Worm (Caenorhabditis elegans) whole organism, young adult: ENCODE data around the gene sri-26.

Source experiments
- B0019.2 ChIP-seq: fragments of 200-800 bp; sonication (Bioruptor generic); conservative IDR thresholded peaks from 2 replicates; pipeline ENCODE4 v1.3.6; 2022; ENCODE audit warnings: missing genetic modification reagents, missing genetic modification characterization, missing compliant biosample characterization
- B0035.1 ChIP-seq: sonication (generic microtip); optimal IDR thresholded peaks from 2 replicates; lab custom pipeline; 2016; ENCODE audit warnings: missing genetic modification characterization, mild to moderate bottlenecking, missing compliant biosample characterization, missing genotype, missing genetic modification reagents
- C06A6.2 ChIP-seq: fragments of 200-800 bp; sonication (Bioruptor generic); conservative IDR thresholded peaks from 2 replicates; pipeline ENCODE4 v1.3.6; 2022; ENCODE audit warnings: missing genetic modification characterization, missing compliant biosample characterization
- D2030.7 ChIP-seq: fragments of 200-800 bp; sonication (Bioruptor generic); IDR thresholded peaks from 2 replicates; pipeline ENCODE4 v1.3.6; 2022; ENCODE audit warnings: missing genetic modification reagents, missing genetic modification characterization, missing compliant biosample characterization
- F10E7.11 ChIP-seq: sonication (generic microtip); optimal IDR thresholded peaks from 2 replicates; lab custom pipeline; 2017; ENCODE audit warnings: mild to moderate bottlenecking, missing genetic modification characterization, moderate library complexity, missing compliant biosample characterization
- F22D6.2 ChIP-seq: sonication (generic microtip); optimal IDR thresholded peaks from 2 replicates; lab custom pipeline; 2016; ENCODE audit warnings: mild to moderate bottlenecking, missing genetic modification characterization, missing compliant biosample characterization
- T26A5.8 ChIP-seq: sonication (generic microtip); optimal IDR thresholded peaks from 2 replicates; lab custom pipeline; 2016; ENCODE audit warnings: missing genetic modification characterization, missing compliant biosample characterization
- Y53G8AR.9 ChIP-seq: fragments of 200-800 bp; sonication (Bioruptor generic); conservative IDR thresholded peaks from 2 replicates; pipeline ENCODE4 v1.3.6; 2022; ENCODE audit warnings: missing genetic modification reagents, missing genetic modification characterization, missing compliant biosample characterization
- Y56A3A.18 ChIP-seq: fragments of 200-800 bp; sonication (Bioruptor generic); IDR thresholded peaks from 2 replicates; pipeline ENCODE4 v1.3.6; 2022; ENCODE audit warnings: missing genetic modification reagents, missing genetic modification characterization, missing compliant biosample characterization
- Y95B8A.8 ChIP-seq: fragments of 200-800 bp; sonication (Bioruptor generic); IDR thresholded peaks from 2 replicates; pipeline ENCODE4 v1.3.6; 2022; ENCODE audit warnings: missing genetic modification reagents, missing genetic modification characterization, missing compliant biosample characterization
- ama-1 ChIP-seq, 3 experiments: fragments of 150-350 bp in 1 of 3; sonication (generic microtip) in 2 of 3; optimal IDR thresholded peaks; 2 replicates each; lab custom pipeline; 2014 to 2018; ENCODE audit warnings: missing biosample characterization in 2 of 3, missing genetic modification characterization in 2 of 3, missing genetic modification reagents in 2 of 3
- atf-7 ChIP-seq: sonication (generic microtip); optimal IDR thresholded peaks from 2 replicates; lab custom pipeline; 2017; ENCODE audit warnings: mild to moderate bottlenecking, missing genetic modification characterization, missing compliant biosample characterization
- cebp-1 ChIP-seq, 2 experiments: fragments of 200-800 bp in 1 of 2; sonication (Bioruptor generic) in 1 of 2; sonication (generic microtip) in 1 of 2; IDR thresholded peaks in 1 of 2; optimal IDR thresholded peaks in 1 of 2; 2 replicates each; pipeline versions ENCODE4 v1.3.6 to Lab custom; 2017 to 2022; ENCODE audit warnings: missing compliant biosample characterization in 2 of 2, missing genetic modification characterization in 2 of 2, mild to moderate bottlenecking in 1 of 2, missing genetic modification reagents in 1 of 2, moderate library complexity in 1 of 2
- cebp-2 ChIP-seq: fragments of 200-800 bp; sonication (Bioruptor generic); IDR thresholded peaks from 2 replicates; pipeline ENCODE4 v1.3.6; 2022; ENCODE audit warnings: missing genetic modification characterization, missing compliant biosample characterization
- ceh-100 ChIP-seq: fragments of 200-800 bp; sonication (Bioruptor generic); IDR thresholded peaks from 2 replicates; pipeline ENCODE4 v1.3.6; 2022; ENCODE audit warnings: missing genetic modification reagents, missing genetic modification characterization, missing compliant biosample characterization
- ceh-40 ChIP-seq: fragments of 200-800 bp; sonication (Bioruptor generic); IDR thresholded peaks from 2 replicates; pipeline ENCODE4 v1.3.6; 2022; ENCODE audit warnings: missing genetic modification characterization, missing compliant biosample characterization
- egl-18 ChIP-seq: fragments of 200-800 bp; sonication (Bioruptor generic); IDR thresholded peaks from 2 replicates; pipeline ENCODE4 v1.3.6; 2022; ENCODE audit warnings: missing genetic modification reagents, missing genetic modification characterization, missing compliant biosample characterization
- egl-44 ChIP-seq: fragments of 200-800 bp; sonication (Bioruptor generic); IDR thresholded peaks from 2 replicates; pipeline ENCODE4 v1.3.6; 2022; ENCODE audit warnings: missing genetic modification reagents, missing genetic modification characterization, missing compliant biosample characterization
- egrh-3 ChIP-seq: fragments of 200-800 bp; sonication (Bioruptor generic); IDR thresholded peaks from 2 replicates; pipeline ENCODE4 v1.3.6; 2022; ENCODE audit warnings: missing genetic modification reagents, missing genetic modification characterization, missing compliant biosample characterization
- ets-4 ChIP-seq: fragments of 200-800 bp; sonication (Bioruptor generic); optimal IDR thresholded peaks from 2 replicates; lab custom pipeline; 2018; ENCODE audit warnings: mild to moderate bottlenecking, missing genetic modification characterization, missing compliant biosample characterization
- gei-17 ChIP-seq: fragments of 200-800 bp; sonication (Bioruptor generic); optimal IDR thresholded peaks from 2 replicates; lab custom pipeline; 2018; ENCODE audit warnings: mild to moderate bottlenecking, missing genetic modification characterization, missing compliant biosample characterization
- him-1 ChIP-seq: sonication (generic microtip); optimal IDR thresholded peaks from 2 replicates; lab custom pipeline; 2016; ENCODE audit warnings: missing genotype, missing genetic modification reagents, missing genetic modification characterization, missing compliant biosample characterization
- hlh-26 ChIP-seq: fragments of 200-800 bp; sonication (Bioruptor generic); conservative IDR thresholded peaks from 2 replicates; pipeline ENCODE4 v1.3.6; 2022; ENCODE audit warnings: missing genetic modification reagents, missing genetic modification characterization, missing compliant biosample characterization
- hsf-1 ChIP-seq: fragments of 200-800 bp; sonication (Bioruptor generic); IDR thresholded peaks from 2 replicates; pipeline ENCODE4 v1.3.6; 2022; ENCODE audit warnings: missing genetic modification reagents, missing genetic modification characterization, missing compliant biosample characterization
- let-607 ChIP-seq, 2 experiments: fragments of 200-800 bp in 1 of 2; sonication (Bioruptor generic) in 1 of 2; sonication (generic microtip) in 1 of 2; optimal IDR thresholded peaks; 2 replicates each; lab custom pipeline; 2016 to 2018; ENCODE audit warnings: mild to moderate bottlenecking in 2 of 2, missing compliant biosample characterization in 2 of 2, missing genetic modification characterization in 2 of 2, moderate library complexity in 2 of 2, missing genotype in 1 of 2
- lin-26 ChIP-seq: fragments of 200-800 bp; sonication (Bioruptor generic); IDR thresholded peaks from 2 replicates; pipeline ENCODE4 v1.3.6; 2022; ENCODE audit warnings: missing genetic modification reagents, missing genetic modification characterization, missing compliant biosample characterization
- madf-3 ChIP-seq: fragments of 200-800 bp; sonication (Bioruptor generic); IDR thresholded peaks from 2 replicates; pipeline ENCODE4 v1.3.6; 2022; ENCODE audit warnings: missing genetic modification reagents, missing genetic modification characterization, missing compliant biosample characterization
- madf-6 ChIP-seq: fragments of 200-800 bp; sonication (Bioruptor generic); IDR thresholded peaks from 2 replicates; pipeline ENCODE4 v1.3.6; 2022; ENCODE audit warnings: missing genetic modification reagents, missing genetic modification characterization, missing compliant biosample characterization
- madf-8 ChIP-seq: fragments of 200-800 bp; sonication (Bioruptor generic); conservative IDR thresholded peaks from 2 replicates; pipeline ENCODE4 v1.3.6; 2022; ENCODE audit warnings: missing genetic modification reagents, missing genetic modification characterization, missing compliant biosample characterization
- nfya-1 ChIP-seq: sonication (generic microtip); optimal IDR thresholded peaks from 2 replicates; lab custom pipeline; 2017; ENCODE audit warnings: antibody characterized with exemption, missing compliant biosample characterization, missing genetic modification characterization, borderline replicate concordance; ENCODE audit not compliant: insufficient read depth
- nfya-2 ChIP-seq: fragments of 200-800 bp; sonication (Bioruptor generic); IDR thresholded peaks from 2 replicates; pipeline ENCODE4 v1.3.6; 2022; ENCODE audit warnings: missing genetic modification reagents, missing genetic modification characterization, missing compliant biosample characterization
- nfyb-1 ChIP-seq: fragments of 200-800 bp; sonication (Bioruptor generic); IDR thresholded peaks from 2 replicates; pipeline ENCODE4 v1.3.6; 2022; ENCODE audit warnings: missing genetic modification reagents, missing genetic modification characterization, missing compliant biosample characterization
- pbrm-1 ChIP-seq: fragments of 200-800 bp; sonication (Bioruptor generic); IDR thresholded peaks from 2 replicates; pipeline ENCODE4 v1.3.6; 2022; ENCODE audit warnings: missing genetic modification reagents, missing genetic modification characterization, missing compliant biosample characterization
- pha-4 ChIP-seq: fragments of 150-350 bp; sonication (generic microtip); optimal IDR thresholded peaks from 2 replicates; lab custom pipeline; 2014; ENCODE audit warnings: missing biosample characterization, missing genetic modification reagents, missing genetic modification characterization
- rec-8 ChIP-seq, 2 experiments: sonication (generic microtip); optimal IDR thresholded peaks; 2 replicates each; lab custom pipeline; 2016; ENCODE audit warnings: mild to moderate bottlenecking in 2 of 2, missing genetic modification characterization in 2 of 2, missing genetic modification reagents in 2 of 2, missing genotype in 2 of 2, missing biosample characterization in 1 of 2, missing compliant biosample characterization in 1 of 2, moderate library complexity in 1 of 2
- rpc-1 ChIP-seq, 2 experiments: fragments of 150-350 bp in 1 of 2; sonication (generic microtip) in 1 of 2; optimal IDR thresholded peaks; 2 replicates each; lab custom pipeline; 2014 to 2018; ENCODE audit warnings: missing biosample characterization in 1 of 2, missing genetic modification characterization in 1 of 2, missing genetic modification reagents in 1 of 2, missing genotype in 1 of 2
- sea-2 ChIP-seq: fragments of 200-800 bp; sonication (Bioruptor generic); IDR thresholded peaks from 2 replicates; pipeline ENCODE4 v1.3.6; 2022; ENCODE audit warnings: missing genetic modification characterization, missing compliant biosample characterization
- tbp1 ChIP-seq: fragments of 200-800 bp; sonication (Bioruptor generic); optimal IDR thresholded peaks from 2 replicates; lab custom pipeline; 2018; ENCODE audit warnings: mild to moderate bottlenecking, missing genetic modification characterization, missing compliant biosample characterization
- tbx-9 ChIP-seq: sonication (generic microtip); optimal IDR thresholded peaks from 2 replicates; lab custom pipeline; 2016; ENCODE audit warnings: borderline replicate concordance, missing genetic modification characterization, inconsistent platforms, missing compliant biosample characterization
- unc-62 ChIP-seq: fragments of 150-350 bp; optimal IDR thresholded peaks from 2 replicates; lab custom pipeline; 2014; ENCODE audit warnings: missing biosample characterization, missing genetic modification reagents, missing genetic modification characterization
- xnd-1 ChIP-seq: sonication (generic microtip); optimal IDR thresholded peaks from 2 replicates; lab custom pipeline; 2016; ENCODE audit warnings: missing genotype, missing genetic modification reagents, missing genetic modification characterization, missing compliant biosample characterization
- zim-3 ChIP-seq: sonication (generic microtip); optimal IDR thresholded peaks from 2 replicates; lab custom pipeline; 2017; ENCODE audit warnings: mild to moderate bottlenecking, missing genetic modification characterization, moderate library complexity, missing compliant biosample characterization
- ztf-18 ChIP-seq: sonication (generic microtip); optimal IDR thresholded peaks from 2 replicates; lab custom pipeline; 2016; ENCODE audit warnings: missing genotype, mild to moderate bottlenecking, missing genetic modification characterization, missing compliant biosample characterization
- ztf-22 ChIP-seq: fragments of 200-800 bp; sonication (Bioruptor generic); optimal IDR thresholded peaks from 2 replicates; lab custom pipeline; 2018; ENCODE audit warnings: mild to moderate bottlenecking, missing genetic modification characterization, moderate library complexity, missing compliant biosample characterization
- ztf-25 ChIP-seq: fragments of 200-800 bp; sonication (Bioruptor generic); IDR thresholded peaks from 2 replicates; pipeline ENCODE4 v1.3.6; 2022; ENCODE audit warnings: missing genetic modification reagents, missing genetic modification characterization, missing compliant biosample characterization
- ztf-26 ChIP-seq: sonication (generic microtip); optimal IDR thresholded peaks from 2 replicates; lab custom pipeline; 2017; ENCODE audit warnings: missing genetic modification characterization, missing compliant biosample characterization
- ztf-3 ChIP-seq: fragments of 200-800 bp; sonication (Bioruptor generic); optimal IDR thresholded peaks from 2 replicates; lab custom pipeline; 2018; ENCODE audit warnings: mild to moderate bottlenecking, missing genetic modification characterization, missing compliant biosample characterization

Gene sri-26

DNA sequence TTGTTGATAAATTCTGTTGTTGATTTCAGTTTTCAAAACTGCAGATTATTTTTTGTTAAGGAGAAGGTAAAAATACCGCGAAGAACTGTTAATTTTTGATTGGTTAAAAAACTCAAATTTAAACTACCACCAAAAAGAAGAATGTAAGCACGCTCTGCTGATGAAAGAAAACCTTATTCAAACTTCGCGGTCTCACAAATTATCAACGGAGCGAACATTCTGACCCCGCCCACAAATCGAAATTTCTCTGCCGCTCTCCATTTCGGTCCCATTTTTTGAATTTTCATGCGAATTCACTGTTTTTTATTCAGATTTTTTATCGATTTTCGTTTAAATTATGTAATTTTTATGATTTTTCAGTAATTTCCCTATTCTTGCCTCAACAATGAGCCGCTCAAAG, 25.7 kb upstream of the sri-26 start, which contains the start of gene cyn-3 (continued):
- TF ChIP-seq nfya-1 (tag; lab: Kevin White, UChicago) (no peak), egrh-3 (GFP tag; lab: Robert Waterston, UW) (no peak), hsf-1 (GFP tag; lab: Robert Waterston, UW) (peak; percentile 88), T26A5.8 (tag; lab: Kevin White, UChicago) (no peak), ets-4 (GFP tag; lab: Kevin White, UChicago) (no peak), unc-62 (GFP tag; lab: Kevin White, UChicago) (no peak), D2030.7 (GFP tag; lab: Robert Waterston, UW) (peak; percentile 49; the same call in 1 of the 2 replicates), ztf-22 (GFP tag; lab: Kevin White, UChicago) (no peak), rpc-1 (optimal IDR thresholded peaks at IDR 0.05; lab: Kevin White, UChicago) (no peak), rpc-1 (tag; optimal IDR thresholded peaks at IDR 0.05; lab: Kevin White, UChicago) (no peak), hlh-26 (GFP tag; lab: Robert Waterston, UW) (no peak), ztf-25 (GFP tag; lab: Robert Waterston, UW) (no peak), lin-26 (GFP tag; lab: Robert Waterston, UW) (no peak), pbrm-1 (peak; percentile 41; the same call in 1 of the 2 replicates), him-1 (tag; lab: Kevin White, UChicago) (no peak), ama-1 (optimal IDR thresholded peaks at IDR 0.05; lab: Kevin White, UChicago) (no peak), ama-1 (GFP tag; optimal IDR thresholded peaks at IDR 0.05; lab: Kevin White, UChicago) (no peak), atf-7 (tag; lab: Kevin White, UChicago) (no peak), ceh-100 (GFP tag; lab: Robert Waterston, UW) (peak; percentile 71), Y53G8AR.9 (GFP tag; lab: Robert Waterston, UW) (peak; percentile 59; the same call in 1 of the 2 replicates), B0019.2 (GFP tag; lab: Robert Waterston, UW) (no peak), nfya-2 (no peak), C06A6.2 (no peak; the same call in 1 of the 2 replicates), Y95B8A.8 (no peak), ztf-18 (tag; lab: Kevin White, UChicago) (peak; percentile 14), egl-18 (GFP tag; lab: Robert Waterston, UW) (no peak), cebp-2 (GFP tag; lab: Robert Waterston, UW) (no peak), pha-4 (tag; lab: Kevin White, UChicago) (peak; percentile 44), zim-3 (tag; lab: Kevin White, UChicago) (no peak), tbp1 (GFP tag; lab: Kevin White, UChicago) (peak; percentile 56), egl-44 (GFP tag; lab: Robert Waterston, UW) (no peak), cebp-1 (GFP tag; IDR thresholded peaks at IDR 0.05; lab: Robert Waterston, UW) (no peak), cebp-1 (tag; optimal IDR thresholded peaks at IDR 0.05; lab: Kevin White, UChicago) (peak; percentile 67), tbx-9 (no peak), ceh-40 (GFP tag; lab: Robert Waterston, UW) (no peak), xnd-1 (tag; lab: Kevin White, UChicago) (peak; percentile 30), gei-17 (no peak), madf-3 (no peak), B0035.1 (no peak), let-607 (tag; optimal IDR thresholded peaks at IDR 0.05; lab: Kevin White, UChicago) (no peak), F10E7.11 (tag; lab: Kevin White, UChicago) (no peak), rec-8 (tag; optimal IDR thresholded peaks at IDR 0.05; lab: Kevin White, UChicago) (no peak), nfyb-1 (GFP tag; lab: Robert Waterston, UW) (peak; percentile 91), ztf-3 (GFP tag; lab: Kevin White, UChicago) (no peak), F22D6.2 (tag; lab: Kevin White, UChicago) (no peak), madf-8 (GFP tag; lab: Robert Waterston, UW) (peak; percentile 54), ztf-26 (tag; lab: Kevin White, UChicago) (peak; percentile 50), madf-6 (GFP tag; lab: Robert Waterston, UW) (peak; percentile 85), sea-2 (no peak), Y56A3A.18 (GFP tag; lab: Robert Waterston, UW) (no peak)
- TF ChIP-seq, all 124 proteins: peak for 42
